Worm (Caenorhabditis elegans): ENCODE measurements around the gene samt-1.

samt-1 gene

DNA sequence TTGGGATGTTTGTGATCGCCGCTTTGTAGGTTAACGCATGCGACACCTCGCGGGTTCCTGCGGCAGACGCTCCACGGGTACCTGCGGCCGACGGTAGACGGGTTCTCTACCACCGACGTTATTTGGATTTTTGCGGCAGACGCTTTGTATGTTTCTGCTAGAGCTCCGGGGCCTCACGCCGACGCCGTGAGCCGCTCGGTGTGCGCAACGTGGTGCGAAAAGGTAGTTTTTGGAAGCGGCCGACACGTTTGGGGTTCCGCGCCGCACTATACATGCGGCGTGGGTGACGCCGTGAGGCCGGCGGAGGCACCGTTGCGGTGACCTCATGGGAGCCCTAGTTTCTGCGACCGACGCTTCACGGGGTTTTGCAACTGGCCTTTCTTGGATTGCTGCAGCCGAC, 39.9 kb downstream of the samt-1 start:
- TF ChIP-seq nhr-11 (tag; optimal IDR thresholded peaks at IDR 0.05) = no peak
- no peak for TF ChIP-seq unc-39 (tag; optimal IDR thresholded peaks at IDR 0.05)
- no peak for TF ChIP-seq nhr-77 (tag; optimal IDR thresholded peaks at IDR 0.05)
- no peak for TF ChIP-seq unc-62 (GFP tag; optimal IDR thresholded peaks at IDR 0.05)
- no peak for TF ChIP-seq ceh-16 (tag; optimal IDR thresholded peaks at IDR 0.05)
- TF ChIP-seq mdl-1 (tag; optimal IDR thresholded peaks at IDR 0.05) = no peak
- no peak for TF ChIP-seq eor-1 (tag; optimal IDR thresholded peaks at IDR 0.05)
- no peak for TF ChIP-seq daf-12 (tag; optimal IDR thresholded peaks at IDR 0.05)
- no peak for TF ChIP-seq nhr-12 (tag; optimal IDR thresholded peaks at IDR 0.05)
- TF ChIP-seq fos-1 (tag; optimal IDR thresholded peaks at IDR 0.05) = no peak
- TF ChIP-seq pqm-1 (tag; optimal IDR thresholded peaks at IDR 0.05) = no peak
- no peak for TF ChIP-seq nfya-1 (tag; optimal IDR thresholded peaks at IDR 0.05; ENCODE audit: insufficient read depth)
- no peak for TF ChIP-seq elt-3 (tag; optimal IDR thresholded peaks at IDR 0.05)
- no peak for TF ChIP-seq nhr-25 (tag; optimal IDR thresholded peaks at IDR 0.05)

- TF ChIP-seq lin-39 (tag; optimal IDR thresholded peaks at IDR 0.05) = no peak
- no peak for TF ChIP-seq ZK546.5 (tag; optimal IDR thresholded peaks at IDR 0.05)
- TF ChIP-seq unc-39 (tag; optimal IDR thresholded peaks at IDR 0.05) = no peak
- TF ChIP-seq elt-3 (tag; optimal IDR thresholded peaks at IDR 0.05) = no peak
- TF ChIP-seq nhr-237 (tag; optimal IDR thresholded peaks at IDR 0.05) = no peak
- no peak for TF ChIP-seq aly-2 (tag; optimal IDR thresholded peaks at IDR 0.05)
- no peak for TF ChIP-seq fkh-10 (GFP tag; optimal IDR thresholded peaks at IDR 0.05)
- no peak for TF ChIP-seq nhr-77 (tag; optimal IDR thresholded peaks at IDR 0.05)
- no peak for TF ChIP-seq fos-1 (tag; optimal IDR thresholded peaks at IDR 0.05)
- no peak for TF ChIP-seq lsy-12 (tag; optimal IDR thresholded peaks at IDR 0.05)
- TF ChIP-seq elt-1 (tag; optimal IDR thresholded peaks at IDR 0.05) = no peak
- TF ChIP-seq egl-27 (tag; optimal IDR thresholded peaks at IDR 0.05) = no peak
- TF ChIP-seq ztf-11 (tag; optimal IDR thresholded peaks at IDR 0.05) = no peak
Measured at ce11 chrIV:2978384-2978783, 47.2 kb downstream of the samt-1 start, which contains the start of gene lad-2. lad-2 (minus strand) TSS chrIV:2978484.

DNA sequence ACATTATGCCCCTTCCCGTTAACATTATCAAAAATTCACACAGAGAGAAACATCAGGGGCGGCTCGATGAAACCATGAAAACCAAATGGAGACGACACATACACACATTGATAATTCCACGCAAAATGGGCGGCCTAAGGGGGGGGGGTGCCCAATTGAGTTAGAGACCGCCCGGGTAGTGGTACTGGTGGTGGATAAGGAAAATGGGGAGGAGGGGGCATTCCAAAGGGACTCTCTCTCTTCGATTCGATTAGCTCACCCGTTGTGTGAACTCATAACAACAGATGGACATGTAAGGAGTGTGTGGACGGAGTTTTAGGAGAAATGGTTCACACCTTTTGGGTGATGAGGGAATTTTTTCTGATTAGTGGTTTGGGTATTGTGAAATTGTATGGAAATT, 51.2 kb downstream of the samt-1 start:
- TF ChIP-seq pqm-1 (tag; optimal IDR thresholded peaks at IDR 0.05) (no peak), nhr-77 (tag; optimal IDR thresholded peaks at IDR 0.05) (no peak), zag-1 (tag; optimal IDR thresholded peaks at IDR 0.05) (no peak), egl-27 (tag; optimal IDR thresholded peaks at IDR 0.05) (no peak), nfya-1 (tag; optimal IDR thresholded peaks at IDR 0.05; ENCODE audit: insufficient read depth) (no peak), lin-15B (tag; optimal IDR thresholded peaks at IDR 0.05) (no peak), pha-4 (tag; optimal IDR thresholded peaks at IDR 0.05) (no peak), aly-2 (tag; optimal IDR thresholded peaks at IDR 0.05) (no peak), elt-3 (tag; optimal IDR thresholded peaks at IDR 0.05) (no peak), ZK546.5 (tag; optimal IDR thresholded peaks at IDR 0.05) (no peak), ama-1 (optimal IDR thresholded peaks at IDR 0.05) (no peak), egl-5 (tag; optimal IDR thresholded peaks at IDR 0.05) (no peak)
